Fruit fly (Drosophila melanogaster) whole organism, pupa: ENCODE results near the gene vnd.

Source experiments
- CG10348 ChIP-seq: fragments of 200-800 bp; sonication (Bioruptor generic); IDR thresholded peaks from 2 replicates; pipeline ENCODE4 v1.3.6; 2022; ENCODE audit warnings: missing biosample characterization, missing genetic modification characterization
- CG12605 ChIP-seq: fragments of 200-800 bp; sonication (Bioruptor generic); IDR thresholded peaks from 2 replicates; pipeline ENCODE4 v1.3.6; 2022; ENCODE audit warnings: missing biosample characterization, missing genetic modification characterization
- CG13204 ChIP-seq: fragments of 200-800 bp; sonication (Bioruptor generic); optimal IDR thresholded peaks from 2 replicates; lab custom pipeline; 2018; ENCODE audit warnings: missing biosample characterization, mild to moderate bottlenecking, missing genetic modification characterization, moderate library complexity
- CG14655 ChIP-seq: fragments of 200-800 bp; sonication (Bioruptor generic); optimal IDR thresholded peaks from 3 replicates; lab custom pipeline; 2017; ENCODE audit warnings: mild to moderate bottlenecking, missing biosample characterization, missing genetic modification reagents, missing genetic modification characterization
- CG15710 ChIP-seq: fragments of 200-800 bp; sonication (Bioruptor generic); optimal IDR thresholded peaks from 2 replicates; lab custom pipeline; 2018; ENCODE audit warnings: missing biosample characterization, mild to moderate bottlenecking, missing genetic modification characterization, moderate library complexity
- CG17806 ChIP-seq: fragments of 200-800 bp; sonication (Bioruptor generic); optimal IDR thresholded peaks from 2 replicates; lab custom pipeline; 2018; ENCODE audit warnings: missing biosample characterization, mild to moderate bottlenecking, missing genetic modification characterization, moderate library complexity
- CG32121 ChIP-seq: fragments of 200-800 bp; sonication (Bioruptor generic); IDR thresholded peaks from 2 replicates; pipeline ENCODE4 v1.3.6; 2022; ENCODE audit warnings: missing biosample characterization, missing genetic modification characterization
- CG34367 ChIP-seq: fragments of 200-800 bp; sonication (Bioruptor generic); optimal IDR thresholded peaks from 2 replicates; lab custom pipeline; 2018; ENCODE audit warnings: missing biosample characterization, mild to moderate bottlenecking, missing genetic modification characterization
- CG4496 ChIP-seq: fragments of 200-800 bp; sonication (Bioruptor generic); IDR thresholded peaks from 3 replicates; pipeline ENCODE4 v1.3.6; 2022; ENCODE audit warnings: missing biosample characterization, missing genetic modification characterization
- CG8159 ChIP-seq: fragments of 200-800 bp; sonication (Bioruptor generic); optimal IDR thresholded peaks from 3 replicates; lab custom pipeline; 2018; ENCODE audit warnings: missing biosample characterization, mild to moderate bottlenecking, missing genetic modification characterization, moderate library complexity
- CG8301 ChIP-seq: fragments of 200-800 bp; sonication (Bioruptor generic); optimal IDR thresholded peaks from 2 replicates; lab custom pipeline; 2018; ENCODE audit warnings: missing biosample characterization, mild to moderate bottlenecking, missing genetic modification characterization
- CG9948 ChIP-seq: fragments of 200-800 bp; sonication (Bioruptor generic); optimal IDR thresholded peaks from 2 replicates; lab custom pipeline; 2018; ENCODE audit warnings: missing biosample characterization, mild to moderate bottlenecking, missing genetic modification characterization, moderate library complexity
- D1 ChIP-seq: fragments of 200-800 bp; sonication (Bioruptor generic); optimal IDR thresholded peaks from 2 replicates; lab custom pipeline; 2018; ENCODE audit warnings: missing biosample characterization, mild to moderate bottlenecking, missing genetic modification characterization, moderate library complexity
- EcR ChIP-seq: fragments of 200-800 bp; sonication (Bioruptor generic); optimal IDR thresholded peaks from 3 replicates; lab custom pipeline; 2019; ENCODE audit warnings: missing biosample characterization, missing genetic modification characterization, mild to moderate bottlenecking, moderate library complexity, missing genetic modification reagents
- Ets98B ChIP-seq: fragments of 200-800 bp; sonication (Bioruptor generic); IDR thresholded peaks from 2 replicates; pipeline ENCODE4 v1.3.6; 2022; ENCODE audit warnings: missing biosample characterization, missing genetic modification characterization
- Pif1A ChIP-seq: fragments of 200-800 bp; sonication (Bioruptor generic); optimal IDR thresholded peaks from 3 replicates; lab custom pipeline; 2016; ENCODE audit warnings: missing biosample characterization, missing genetic modification characterization
- Pif1B ChIP-seq: fragments of 200-800 bp; sonication (Bioruptor generic); optimal IDR thresholded peaks from 3 replicates; lab custom pipeline; 2016; ENCODE audit warnings: missing biosample characterization, missing genetic modification characterization
- Snoo ChIP-seq: fragments of 200-800 bp; sonication (Bioruptor generic); optimal IDR thresholded peaks from 3 replicates; lab custom pipeline; 2017; ENCODE audit warnings: missing biosample characterization, mild to moderate bottlenecking, missing genetic modification characterization, inconsistent platforms
- fd96Ca ChIP-seq: fragments of 200-800 bp; sonication (Bioruptor generic); IDR thresholded peaks from 3 replicates; pipeline ENCODE4 v1.3.6; 2022; ENCODE audit warnings: missing biosample characterization, missing genetic modification characterization
- gl ChIP-seq: fragments of 200-800 bp; sonication (Bioruptor generic); optimal IDR thresholded peaks from 2 replicates; lab custom pipeline; 2018; ENCODE audit warnings: missing biosample characterization, mild to moderate bottlenecking, missing genetic modification characterization
- rn ChIP-seq: fragments of 200-800 bp; sonication (Bioruptor generic); IDR thresholded peaks from 2 replicates; pipeline ENCODE4 v1.3.6; 2022; ENCODE audit warnings: missing biosample characterization, missing genetic modification characterization

Gene vnd

DNA sequence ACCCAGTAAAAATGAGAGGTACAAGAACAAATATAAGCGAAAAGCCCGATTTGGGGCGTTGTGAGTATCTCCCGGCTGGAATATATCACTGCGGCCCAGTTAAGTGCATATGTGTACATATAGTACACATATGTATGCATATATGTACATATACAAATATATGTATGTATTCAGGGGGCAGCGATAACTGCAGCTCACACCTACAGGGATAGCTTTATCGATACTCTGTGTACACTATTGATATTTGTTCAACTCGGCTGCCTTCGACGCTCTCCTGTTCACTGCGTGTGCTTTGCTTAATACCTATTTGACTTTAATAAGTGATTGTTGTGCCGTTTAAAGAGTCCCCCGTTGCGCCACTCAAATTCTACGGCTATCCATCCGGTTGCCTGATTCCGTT lies at the start of gene vnd:
Gene vnd, plus strand, starts transcription at position 297 of the 400 bp plus-strand sequence.
- TF ChIP-seq CG10348 (GFP tag; lab: Robert Waterston, UW) (no peak), Pif1A (GFP tag; lab: Kevin White, UChicago) (peak; percentile 6), CG13204 (no peak), CG14655 (GFP tag; lab: Kevin White, UChicago) (peak; percentile 24), CG4496 (GFP tag; lab: Robert Waterston, UW) (no peak), CG34367 (tag; lab: Kevin White, UChicago) (peak; percentile 4), fd96Ca (GFP tag; lab: Robert Waterston, UW) (no peak), gl (tag; lab: Kevin White, UChicago) (no peak), CG17806 (no peak), rn (no peak), CG32121 (GFP tag; lab: Robert Waterston, UW) (no peak), Pif1B (peak; percentile 6), CG9948 (tag; lab: Kevin White, UChicago) (no peak)

DNA sequence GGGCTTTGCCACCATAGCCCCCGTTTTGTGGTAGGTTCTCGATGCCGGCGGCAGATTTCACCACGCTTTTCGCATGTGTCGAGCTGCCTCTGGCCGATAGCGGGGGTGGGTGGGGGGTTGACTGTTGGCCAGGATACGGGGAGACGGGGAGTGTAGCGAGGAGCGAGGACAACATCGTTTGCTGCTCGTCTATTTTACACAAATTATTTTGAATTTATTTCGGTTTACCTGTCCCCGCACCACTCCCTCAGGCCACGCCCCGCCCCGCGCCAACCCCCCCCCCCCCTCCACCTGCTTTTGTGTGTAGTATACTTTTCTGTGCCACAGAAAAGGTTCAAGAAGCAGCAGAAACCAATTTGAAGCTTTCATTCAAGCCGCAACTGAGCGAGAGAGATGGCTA lies 39.9 kb upstream of the vnd start:
- no peak for TF ChIP-seq Pif1A (GFP tag; lab: Kevin White, UChicago)
- TF ChIP-seq rn = no peak
- TF ChIP-seq CG9948 (tag; lab: Kevin White, UChicago) = no peak
- no peak for TF ChIP-seq CG14655 (GFP tag; lab: Kevin White, UChicago)
- TF ChIP-seq fd96Ca (GFP tag; lab: Robert Waterston, UW) = no peak
- no peak for TF ChIP-seq EcR (GFP tag; lab: Kevin White, UChicago)
- no peak for TF ChIP-seq CG8159 (tag; lab: Kevin White, UChicago)
- no peak for TF ChIP-seq CG13204
- no peak for TF ChIP-seq Ets98B
- TF ChIP-seq CG12605 (GFP tag; lab: Robert Waterston, UW) = no peak
- no peak for TF ChIP-seq CG32121 (GFP tag; lab: Robert Waterston, UW)
- no peak for TF ChIP-seq CG10348 (GFP tag; lab: Robert Waterston, UW)
- TF ChIP-seq Pif1B = no peak
- TF ChIP-seq CG4496 (GFP tag; lab: Robert Waterston, UW) = no peak
- TF ChIP-seq CG8301 (tag; lab: Kevin White, UChicago) = no peak
- TF ChIP-seq, all 21 proteins: peak for 0

DNA sequence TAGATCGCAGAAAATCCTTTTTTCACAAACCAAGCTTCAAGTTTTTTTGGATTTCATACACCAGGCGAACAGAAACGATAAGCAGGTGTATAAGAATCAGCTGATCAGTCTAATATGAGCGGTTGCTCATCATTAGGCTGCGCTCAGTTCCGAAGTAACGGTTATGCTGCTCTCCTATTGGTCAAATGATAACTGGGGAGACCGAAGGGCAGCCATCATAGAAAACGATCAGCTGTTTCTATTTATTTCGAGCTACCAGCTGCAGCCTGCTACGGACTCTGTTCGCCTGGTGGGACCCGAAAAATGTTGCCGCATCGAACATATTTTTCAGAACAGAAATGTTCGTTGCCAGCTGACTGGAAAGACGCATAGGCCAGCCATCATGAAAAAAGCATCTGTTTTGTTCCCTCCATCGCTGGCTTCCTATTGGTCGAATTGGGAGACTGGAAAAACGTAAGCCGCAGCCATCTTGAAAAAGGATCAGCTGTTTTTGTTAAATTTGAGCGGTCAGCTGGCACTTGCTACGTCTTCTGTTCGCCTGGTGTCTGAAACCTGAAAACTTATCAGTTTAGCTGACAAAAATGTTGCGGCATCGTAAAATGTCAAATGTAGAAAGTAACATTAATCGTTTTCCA lies 35.4 kb upstream of the vnd start:
- TF ChIP-seq CG12605 (GFP tag; lab: Robert Waterston, UW) (no peak), gl (tag; lab: Kevin White, UChicago) (no peak), Pif1B (no peak), CG13204 (no peak), CG8301 (tag; lab: Kevin White, UChicago) (no peak), CG14655 (GFP tag; lab: Kevin White, UChicago) (no peak), CG9948 (tag; lab: Kevin White, UChicago) (no peak)
- TF ChIP-seq, all 21 proteins: peak for 0

DNA sequence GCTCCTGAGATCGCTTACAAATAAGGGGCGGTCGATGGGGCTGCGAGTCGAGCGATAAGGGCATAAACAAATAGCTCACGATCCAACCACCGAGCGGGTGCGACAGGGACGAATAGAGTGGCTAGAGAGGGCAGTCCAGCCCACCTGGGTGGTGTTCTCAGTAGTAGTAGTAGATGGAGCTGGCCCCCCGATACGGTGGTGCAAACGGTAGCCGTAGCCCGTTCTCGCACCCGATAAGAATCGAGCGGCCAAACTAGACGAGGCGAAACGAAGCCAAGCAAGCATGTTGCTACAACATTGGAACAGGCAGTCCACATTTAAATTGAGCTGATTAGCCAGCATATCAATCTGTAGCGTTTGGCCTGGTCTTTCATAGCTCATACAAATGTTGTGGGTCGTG lies 1.3 kb upstream of the vnd start:
- TF ChIP-seq Pif1B = no peak
- TF ChIP-seq CG34367 (tag; lab: Kevin White, UChicago) = no peak
- TF ChIP-seq CG9948 (tag; lab: Kevin White, UChicago) = no peak
- no peak for TF ChIP-seq CG32121 (GFP tag; lab: Robert Waterston, UW)
- TF ChIP-seq CG13204 = no peak
- TF ChIP-seq Ets98B = no peak
- TF ChIP-seq CG15710 (tag; lab: Kevin White, UChicago) = no peak
- no peak for TF ChIP-seq EcR (GFP tag; lab: Kevin White, UChicago)
- no peak for TF ChIP-seq D1 (tag; lab: Kevin White, UChicago)
- no peak for TF ChIP-seq Snoo (tag; lab: Kevin White, UChicago)
- no peak for TF ChIP-seq CG10348 (GFP tag; lab: Robert Waterston, UW)
- no peak for TF ChIP-seq CG12605 (GFP tag; lab: Robert Waterston, UW)
- TF ChIP-seq rn = no peak
- no peak for TF ChIP-seq CG14655 (GFP tag; lab: Kevin White, UChicago)
- TF ChIP-seq gl (tag; lab: Kevin White, UChicago) = no peak
- no peak for TF ChIP-seq fd96Ca (GFP tag; lab: Robert Waterston, UW)
- TF ChIP-seq CG8159 (tag; lab: Kevin White, UChicago) = no peak
- TF ChIP-seq CG4496 (GFP tag; lab: Robert Waterston, UW) = no peak
- TF ChIP-seq CG8301 (tag; lab: Kevin White, UChicago) = no peak
- TF ChIP-seq Pif1A (GFP tag; lab: Kevin White, UChicago) = no peak

DNA sequence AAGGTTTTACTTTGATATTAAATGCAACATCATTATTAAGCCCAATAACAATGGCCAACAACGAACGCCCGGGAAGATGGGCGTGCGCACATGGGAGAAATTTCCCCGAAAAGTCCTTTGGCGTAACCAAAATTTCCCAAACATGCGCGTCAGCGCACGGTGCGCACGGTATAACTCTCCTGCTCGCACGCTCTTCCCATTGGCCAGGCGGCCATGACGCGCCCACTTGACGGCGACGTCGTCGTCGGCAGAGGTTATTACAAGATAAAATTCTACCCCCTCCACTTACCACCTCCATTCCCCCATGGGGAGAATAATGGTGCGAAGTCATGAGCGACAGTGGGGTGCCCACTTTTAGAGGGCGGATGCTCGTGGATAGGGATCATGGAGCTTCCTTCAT lies 7.0 kb downstream of the vnd start:
- TF ChIP-seq D1 (tag; lab: Kevin White, UChicago) = no peak
- TF ChIP-seq Ets98B = no peak
- TF ChIP-seq CG12605 (GFP tag; lab: Robert Waterston, UW) = no peak
- no peak for TF ChIP-seq CG34367 (tag; lab: Kevin White, UChicago)
- TF ChIP-seq Pif1A (GFP tag; lab: Kevin White, UChicago) = no peak
- TF ChIP-seq Snoo (tag; lab: Kevin White, UChicago) = no peak
- no peak for TF ChIP-seq CG4496 (GFP tag; lab: Robert Waterston, UW)
- no peak for TF ChIP-seq Pif1B
- TF ChIP-seq CG15710 (tag; lab: Kevin White, UChicago) = no peak
- TF ChIP-seq CG14655 (GFP tag; lab: Kevin White, UChicago) = no peak
- TF ChIP-seq gl (tag; lab: Kevin White, UChicago) = no peak
- no peak for TF ChIP-seq CG9948 (tag; lab: Kevin White, UChicago)
- TF ChIP-seq CG10348 (GFP tag; lab: Robert Waterston, UW) = no peak
- no peak for TF ChIP-seq CG17806

DNA sequence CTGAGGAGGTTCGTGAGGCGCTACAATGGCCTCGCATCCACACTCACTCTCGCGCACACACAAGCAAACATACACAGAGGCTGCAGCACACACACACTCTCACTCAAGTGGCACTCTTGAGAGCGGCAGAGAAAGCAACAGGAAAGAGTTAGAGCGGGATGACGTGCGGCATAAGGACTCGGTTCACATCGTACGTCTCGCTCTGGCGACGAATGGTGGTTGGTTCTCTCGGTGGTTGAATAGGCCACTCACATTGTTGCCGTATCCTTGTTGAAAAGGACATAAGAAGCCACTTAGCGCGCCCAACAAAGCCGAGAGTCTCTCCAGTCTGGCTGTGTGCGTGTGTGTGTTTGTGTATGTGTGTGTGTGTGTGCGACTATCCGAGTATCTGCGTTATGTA lies 8.6 kb downstream of the vnd start:
- no peak for TF ChIP-seq CG4496 (GFP tag; lab: Robert Waterston, UW)
- TF ChIP-seq Pif1A (GFP tag; lab: Kevin White, UChicago) = no peak
- TF ChIP-seq CG8159 (tag; lab: Kevin White, UChicago) = no peak
- no peak for TF ChIP-seq D1 (tag; lab: Kevin White, UChicago)
- TF ChIP-seq CG8301 (tag; lab: Kevin White, UChicago) = no peak
- TF ChIP-seq CG14655 (GFP tag; lab: Kevin White, UChicago) = no peak
- no peak for TF ChIP-seq CG13204
